Fruit fly (Drosophila melanogaster): ENCODE data around the gene Ir68a.

Ir68a gene

dm6 chr3L:11253140-11253539 is 17.1 kb upstream of the Ir68a start:
- TF ChIP-seq amos (GFP tag; IDR thresholded peaks at IDR 0.05; ENCODE audit: partially characterized antibody) (0 out of 2 replicates have a peak, but pooled peaks have one; percentile 11), wdn (GFP tag; IDR thresholded peaks at IDR 0.05) (peak; percentile 23; the same call in 1 of the 2 replicates), caup (GFP tag; optimal IDR thresholded peaks at IDR 0.05; ENCODE audit: severe bottlenecking) (peak; percentile 14), gcm2 (GFP tag; optimal IDR thresholded peaks at IDR 0.05) (no peak), CG12236 (GFP tag; optimal IDR thresholded peaks at IDR 0.05) (no peak), tio (GFP tag; optimal IDR thresholded peaks at IDR 0.05) (no peak), CG6813 (GFP tag; optimal IDR thresholded peaks at IDR 0.05) (peak; percentile 53), sqz (GFP tag; optimal IDR thresholded peaks at IDR 0.05) (peak; percentile 71), chm (GFP tag; IDR thresholded peaks at IDR 0.05) (peak; percentile 93), CG11456 (GFP tag; IDR thresholded peaks at IDR 0.05) (0 out of 3 replicates have a peak, but pooled peaks have one; percentile 3), Eip74EF (GFP tag; optimal IDR thresholded peaks at IDR 0.05) (peak in 1 of 2 experiments; percentile 24), sisA (GFP tag; IDR thresholded peaks at IDR 0.05) (no peak), CG2875 (GFP tag; optimal IDR thresholded peaks at IDR 0.05) (no peak), Meics (GFP tag; optimal IDR thresholded peaks at IDR 0.05) (peak; percentile 35), CG9727 (GFP tag; optimal IDR thresholded peaks at IDR 0.05) (peak; percentile 64), psq (GFP tag; optimal IDR thresholded peaks at IDR 0.05) (peak; percentile 58), Poxn (GFP tag; IDR thresholded peaks at IDR 0.05) (no peak), vvl (GFP tag; IDR thresholded peaks at IDR 0.05) (peak; percentile 9; the same call in 1 of the 2 replicates), ci (GFP tag; IDR thresholded peaks at IDR 0.05) (peak; percentile 79), Atf6 (GFP tag; IDR thresholded peaks at IDR 0.05) (0 out of 2 replicates have a peak, but pooled peaks have one; percentile 7), corto (GFP tag; optimal IDR thresholded peaks at IDR 0.05) (peak; percentile 5), cad (GFP tag; optimal IDR thresholded peaks at IDR 0.05) (peak; percentile 61), Doc3 (GFP tag; IDR thresholded peaks at IDR 0.05; ENCODE audit: partially characterized antibody) (no peak), Hmx (GFP tag; optimal IDR thresholded peaks at IDR 0.05) (peak; percentile 6), CG3847 (GFP tag; IDR thresholded peaks at IDR 0.05) (peak; percentile 5; the same call in 1 of the 2 replicates), Hand (GFP tag; optimal IDR thresholded peaks at IDR 0.05) (peak; percentile 4), dysf (GFP tag; IDR thresholded peaks at IDR 0.05) (no peak), luna (GFP tag; optimal IDR thresholded peaks at IDR 0.05) (peak; percentile 4), CG9932 (GFP tag; IDR thresholded peaks at IDR 0.05) (peak; percentile 33), CG2120 (GFP tag; optimal IDR thresholded peaks at IDR 0.05) (no peak)

- TF ChIP-seq Adf1 (GFP tag; IDR thresholded peaks at IDR 0.05) (no peak), ftz-f1 (GFP tag; optimal IDR thresholded peaks at IDR 0.05) (no peak), eve (GFP tag; optimal IDR thresholded peaks at IDR 0.05) (peak in 1 of 2 experiments; percentile 79), dmrt11E (tag; optimal IDR thresholded peaks at IDR 0.05) (peak; percentile 0), CG32532 (GFP tag; IDR thresholded peaks at IDR 0.05) (peak; percentile 3; the same call in 1 of the 2 replicates), CG11085 (GFP tag; IDR thresholded peaks at IDR 0.05) (0 out of 2 replicates have a peak, but pooled peaks have one; percentile 41), ATbp (GFP tag; optimal IDR thresholded peaks at IDR 0.05) (no peak), CG9932 (GFP tag; IDR thresholded peaks at IDR 0.05) (peak; percentile 56; the same call in 1 of the 2 replicates), dpn (GFP tag; optimal IDR thresholded peaks at IDR 0.05) (no peak), sna (GFP tag; IDR thresholded peaks at IDR 0.05; ENCODE audit: partially characterized antibody) (0 out of 2 replicates have a peak, but pooled peaks have one; percentile 1), ken (GFP tag; IDR thresholded peaks at IDR 0.05) (0 out of 3 replicates have a peak, but pooled peaks have one; percentile 36), sens (GFP tag) (peak; percentile 78), D19A (tag; optimal IDR thresholded peaks at IDR 0.05) (peak; percentile 61), lilli (GFP tag; optimal IDR thresholded peaks at IDR 0.05) (peak; percentile 63), CG13775 (GFP tag; optimal IDR thresholded peaks at IDR 0.05) (peak; percentile 26), CG32767 (GFP tag; IDR thresholded peaks at IDR 0.05) (0 out of 2 replicates have a peak, but pooled peaks have one; percentile 11), Dbx (GFP tag; IDR thresholded peaks at IDR 0.05) (peak; percentile 64; the same call in 1 of the 3 replicates), CG8924 (tag; optimal IDR thresholded peaks at IDR 0.05) (peak; percentile 48), Meics (GFP tag; optimal IDR thresholded peaks at IDR 0.05) (no peak), gsb (GFP tag; IDR thresholded peaks at IDR 0.05) (no peak), ci (GFP tag; IDR thresholded peaks at IDR 0.05) (0 out of 3 replicates have a peak, but pooled peaks have one; percentile 47), phol (tag; optimal IDR thresholded peaks at IDR 0.05) (peak; percentile 8)
Observed at dm6 chr3L:11252424-11253118, 16.6 kb upstream of the Ir68a start.

Measured in whole organism, embryonic.